Worm (Caenorhabditis elegans) whole organism, L4 larva: Measurements from ENCODE around the gene R10E11.5.
A peak's percentile ranks its signal among the peaks of the same experiment; 100 is the strongest.

Experiments
- D1046.2 ChIP-seq: fragments of 200-800 bp; sonication (Bioruptor generic); IDR thresholded peaks from 2 replicates; pipeline ENCODE4 v1.3.6; 2022; ENCODE audit warnings: missing genetic modification characterization, missing compliant biosample characterization
- F10B5.3 ChIP-seq: sonication (generic microtip); optimal IDR thresholded peaks from 2 replicates; lab custom pipeline; 2016; ENCODE audit warnings: mild to moderate bottlenecking, missing genetic modification characterization, missing compliant biosample characterization
- F37D6.2 ChIP-seq: sonication (generic microtip); optimal IDR thresholded peaks from 2 replicates; lab custom pipeline; 2016; ENCODE audit warnings: mild to moderate bottlenecking, missing genetic modification characterization, missing compliant biosample characterization
- F44E2.7 ChIP-seq: fragments of 200-800 bp; sonication (Bioruptor generic); IDR thresholded peaks from 2 replicates; pipeline ENCODE4 v2.1.2; 2022; ENCODE audit warnings: missing genetic modification characterization, missing compliant biosample characterization
- T20F7.1 ChIP-seq: fragments of 200-800 bp; sonication (Bioruptor generic); optimal IDR thresholded peaks from 2 replicates; lab custom pipeline; 2018; ENCODE audit warnings: mild to moderate bottlenecking, missing genetic modification characterization, missing compliant biosample characterization
- ZK546.5 ChIP-seq, 2 experiments: sonication (generic microtip); optimal IDR thresholded peaks; 2 replicates each; lab custom pipeline; 2017; ENCODE audit warnings: missing biosample characterization in 2 of 2, missing genetic modification characterization in 2 of 2
- aha-1 ChIP-seq: fragments of 150-350 bp; peaks from one replicate; lab custom pipeline; 2014; ENCODE audit warnings: missing biosample characterization, missing genetic modification characterization
- ama-1 ChIP-seq: fragments of 150-350 bp; optimal IDR thresholded peaks from 2 replicates; lab custom pipeline; 2014; ENCODE audit warnings: inconsistent platforms, mixed read lengths
- ceh-20 ChIP-seq: fragments of 200-800 bp; sonication (Bioruptor generic); IDR thresholded peaks from 2 replicates; pipeline ENCODE4 v1.3.6; 2022; ENCODE audit warnings: missing genetic modification reagents, missing genetic modification characterization, missing compliant biosample characterization
- ceh-28 ChIP-seq: fragments of 150-350 bp; optimal IDR thresholded peaks from 2 replicates; lab custom pipeline; 2014; ENCODE audit warnings: missing biosample characterization, missing genetic modification reagents, missing genetic modification characterization
- ceh-44 ChIP-seq: fragments of 200-800 bp; sonication (Bioruptor generic); IDR thresholded peaks from 2 replicates; pipeline ENCODE4 v1.3.6; 2022; ENCODE audit warnings: missing genetic modification reagents, missing genetic modification characterization, missing compliant biosample characterization
- ceh-62 ChIP-seq: sonication (generic microtip); optimal IDR thresholded peaks from 2 replicates; lab custom pipeline; 2017; ENCODE audit warnings: missing biosample characterization, missing genetic modification characterization
- ctbp-1 ChIP-seq: fragments of 200-800 bp; sonication (Bioruptor generic); IDR thresholded peaks from 2 replicates; pipeline ENCODE4 v1.3.6; 2022; ENCODE audit warnings: missing genetic modification reagents, missing genetic modification characterization, missing compliant biosample characterization
- daf-12 ChIP-seq: fragments of 150-350 bp; optimal IDR thresholded peaks from 2 replicates; lab custom pipeline; 2014; ENCODE audit warnings: missing biosample characterization, missing genetic modification reagents, missing genetic modification characterization
- daf-16 ChIP-seq, 3 experiments: sonication (generic microtip); optimal IDR thresholded peaks; 2 replicates each; lab custom pipeline; 2016 to 2017; ENCODE audit warnings: missing genetic modification characterization in 3 of 3, missing genetic modification reagents in 3 of 3, mild to moderate bottlenecking in 2 of 3, missing compliant biosample characterization in 2 of 3, missing biosample characterization in 1 of 3, moderate library complexity in 1 of 3
- dmd-9 ChIP-seq: fragments of 200-800 bp; sonication (Bioruptor generic); IDR thresholded peaks from 2 replicates; pipeline ENCODE4 v1.3.6; 2022; ENCODE audit warnings: missing genetic modification reagents, missing genetic modification characterization, missing compliant biosample characterization
- egl-27 ChIP-seq: sonication (generic microtip); optimal IDR thresholded peaks from 3 replicates; lab custom pipeline; 2017; ENCODE audit warnings: missing biosample characterization, missing genetic modification reagents, missing genetic modification characterization
- hlh-30 ChIP-seq: sonication (generic microtip); optimal IDR thresholded peaks from 2 replicates; lab custom pipeline; 2017; ENCODE audit warnings: antibody characterized with exemption, mild to moderate bottlenecking, missing genetic modification characterization, missing compliant biosample characterization; ENCODE audit not compliant: insufficient read depth
- jun-1 ChIP-seq: fragments of 150-350 bp; optimal IDR thresholded peaks from 2 replicates; lab custom pipeline; 2014; ENCODE audit warnings: missing biosample characterization, missing genetic modification reagents, missing genetic modification characterization
- lim-7 ChIP-seq: fragments of 200-800 bp; sonication (Bioruptor generic); IDR thresholded peaks from 2 replicates; pipeline ENCODE4 v1.3.6; 2022; ENCODE audit warnings: missing genetic modification characterization, missing compliant biosample characterization
- lin-1 ChIP-seq: fragments of 200-800 bp; sonication (Bioruptor generic); IDR thresholded peaks from 2 replicates; pipeline ENCODE4 v1.3.6; 2022; ENCODE audit warnings: missing genetic modification reagents, missing genetic modification characterization, missing compliant biosample characterization
- lsy-2 ChIP-seq, 2 experiments: fragments of 150-350 bp in 1 of 2; sonication (generic microtip) in 1 of 2; optimal IDR thresholded peaks; 2 replicates each; lab custom pipeline; 2014 to 2017; ENCODE audit warnings: missing biosample characterization in 2 of 2, missing genetic modification characterization in 2 of 2
- mdl-1 ChIP-seq, 2 experiments: fragments of 150-350 bp in 1 of 2; sonication (generic microtip) in 1 of 2; optimal IDR thresholded peaks; 2 replicates each; lab custom pipeline; 2014 to 2017; ENCODE audit warnings: missing biosample characterization in 2 of 2, missing genetic modification characterization in 2 of 2
- mep-1 ChIP-seq: fragments of 150-350 bp; sonication (generic microtip); optimal IDR thresholded peaks from 3 replicates; lab custom pipeline; 2014; ENCODE audit warnings: missing biosample characterization, missing genetic modification characterization
- mes-2 ChIP-seq: sonication (generic microtip); optimal IDR thresholded peaks from 2 replicates; lab custom pipeline; 2016; ENCODE audit warnings: missing genotype, mild to moderate bottlenecking, missing genetic modification characterization, missing compliant biosample characterization; ENCODE audit not compliant: poor library complexity, severe bottlenecking
- mxl-2 ChIP-seq: fragments of 200-800 bp; sonication (Bioruptor generic); conservative IDR thresholded peaks from 2 replicates; pipeline ENCODE4 v1.3.6; 2022; ENCODE audit warnings: missing genetic modification reagents, missing genetic modification characterization, missing compliant biosample characterization
- nhr-102 ChIP-seq: sonication (generic microtip); optimal IDR thresholded peaks from 2 replicates; lab custom pipeline; 2016; ENCODE audit warnings: mild to moderate bottlenecking, missing genetic modification characterization, moderate library complexity, missing compliant biosample characterization
- nhr-11 ChIP-seq: fragments of 150-350 bp; optimal IDR thresholded peaks from 2 replicates; lab custom pipeline; 2014; ENCODE audit warnings: missing biosample characterization, missing genetic modification characterization
- nhr-237 ChIP-seq: sonication (generic microtip); optimal IDR thresholded peaks from 2 replicates; lab custom pipeline; 2017; ENCODE audit warnings: missing biosample characterization, missing genetic modification characterization
- nhr-25 ChIP-seq: sonication (generic microtip); optimal IDR thresholded peaks from 2 replicates; lab custom pipeline; 2017; ENCODE audit warnings: missing genetic modification characterization, mild to moderate bottlenecking, missing compliant biosample characterization, antibody characterized with exemption, moderate library complexity, borderline replicate concordance; ENCODE audit not compliant: insufficient read depth
- nhr-6 ChIP-seq: fragments of 150-350 bp; optimal IDR thresholded peaks from 2 replicates; lab custom pipeline; 2014; ENCODE audit warnings: missing biosample characterization, missing genetic modification characterization
- nhr-76 ChIP-seq: fragments of 150-350 bp; optimal IDR thresholded peaks from 2 replicates; lab custom pipeline; 2014; ENCODE audit warnings: missing biosample characterization, missing genetic modification characterization
- nhr-77 ChIP-seq: fragments of 150-350 bp; optimal IDR thresholded peaks from 2 replicates; lab custom pipeline; 2014; ENCODE audit warnings: missing biosample characterization, missing genetic modification characterization
- pha-4 ChIP-seq, 2 experiments: fragments of 150-350 bp in 1 of 2; fragments of 200-800 bp in 1 of 2; sonication (Bioruptor generic) in 1 of 2; IDR thresholded peaks in 1 of 2; optimal IDR thresholded peaks in 1 of 2; 2 replicates each; pipeline versions ENCODE4 v1.3.6 to Lab custom; 2014 to 2022; ENCODE audit warnings: missing genetic modification characterization in 2 of 2, missing genetic modification reagents in 2 of 2, missing biosample characterization in 1 of 2, missing compliant biosample characterization in 1 of 2
- php-3 ChIP-seq: fragments of 200-800 bp; sonication (Bioruptor generic); IDR thresholded peaks from 2 replicates; pipeline ENCODE4 v1.3.6; 2022; ENCODE audit warnings: missing genetic modification reagents, missing genetic modification characterization, missing compliant biosample characterization
- sdz-12 ChIP-seq: fragments of 200-800 bp; sonication (Bioruptor generic); optimal IDR thresholded peaks from 2 replicates; lab custom pipeline; 2018; ENCODE audit warnings: mild to moderate bottlenecking, missing genetic modification characterization, missing compliant biosample characterization
- skn-1 ChIP-seq: fragments of 150-350 bp; optimal IDR thresholded peaks from 2 replicates; lab custom pipeline; 2014; ENCODE audit warnings: missing biosample characterization, missing genetic modification characterization
- spr-1 ChIP-seq: sonication (generic microtip); optimal IDR thresholded peaks from 2 replicates; lab custom pipeline; 2016; ENCODE audit warnings: mild to moderate bottlenecking, missing genetic modification characterization, missing compliant biosample characterization
- spr-3 ChIP-seq: fragments of 200-800 bp; sonication (Bioruptor generic); optimal IDR thresholded peaks from 2 replicates; lab custom pipeline; 2018; ENCODE audit warnings: mild to moderate bottlenecking, missing genetic modification characterization, missing compliant biosample characterization
- tra-1 ChIP-seq: fragments of 200-800 bp; sonication (Bioruptor generic); IDR thresholded peaks from 2 replicates; pipeline ENCODE4 v1.3.6; 2022; ENCODE audit warnings: missing genetic modification reagents, missing genetic modification characterization, missing compliant biosample characterization
- unc-62 ChIP-seq, 3 experiments: fragments of 150-350 bp in 1 of 3; sonication (generic microtip); optimal IDR thresholded peaks in 2 of 3; peaks in 1 of 3; 1 replicate in 1 of 3; 2 replicates in 2 of 3; lab custom pipeline; 2014 to 2017; ENCODE audit warnings: missing biosample characterization in 3 of 3, missing genetic modification characterization in 3 of 3, missing genetic modification reagents in 3 of 3, missing genotype in 1 of 3
- vab-7 ChIP-seq: fragments of 200-800 bp; sonication (Bioruptor generic); IDR thresholded peaks from 2 replicates; pipeline ENCODE4 v1.3.6; 2022; ENCODE audit warnings: missing genetic modification reagents, missing genetic modification characterization, missing compliant biosample characterization
- zag-1 ChIP-seq: fragments of 150-350 bp; optimal IDR thresholded peaks from 2 replicates; lab custom pipeline; 2014; ENCODE audit warnings: missing biosample characterization, missing genetic modification characterization
- zfp-2 ChIP-seq: sonication (generic microtip); optimal IDR thresholded peaks from 2 replicates; lab custom pipeline; 2016; ENCODE audit warnings: mild to moderate bottlenecking, missing genetic modification characterization, missing compliant biosample characterization
- ztf-7 ChIP-seq: fragments of 150-350 bp; optimal IDR thresholded peaks from 2 replicates; lab custom pipeline; 2014; ENCODE audit warnings: missing biosample characterization, missing genetic modification characterization

R10E11.5 gene

ce11 chrIII:9824330-9824934 is 35.0 kb upstream of the R10E11.5 start, which contains the start of gene lin-52 (continued):
- TF ChIP-seq mep-1 (peak; percentile 13), aha-1 (tag; lab: Kevin White, UChicago) (peak; percentile 91), lsy-2 (tag; optimal IDR thresholded peaks at IDR 0.05; lab: Kevin White, UChicago) (peak in 1 of 2 experiments; percentile 12), ceh-44 (GFP tag; lab: Robert Waterston, UW) (no peak), ZK546.5 (tag; optimal IDR thresholded peaks at IDR 0.05; lab: Kevin White, UChicago) (no peak)

ce11 chrIII:9823748-9824147 is 34.3 kb upstream of the R10E11.5 start:
- TF ChIP-seq unc-62 (GFP tag; optimal IDR thresholded peaks at IDR 0.05 in 1 of 2; lab: Kevin White, UChicago) (peak in 1 of 2 experiments; percentile 97), unc-62 (tag; optimal IDR thresholded peaks at IDR 0.05; lab: Kevin White, UChicago) (no peak), sdz-12 (no peak)

- TF ChIP-seq ctbp-1 (GFP tag; lab: Robert Waterston, UW) (no peak), ama-1 (no peak), nhr-76 (tag; lab: Kevin White, UChicago) (no peak), nhr-11 (no peak), nhr-102 (tag; lab: Kevin White, UChicago) (no peak), D1046.2 (GFP tag; lab: Robert Waterston, UW) (no peak), hlh-30 (no peak), nhr-6 (no peak), daf-12 (tag; lab: Kevin White, UChicago) (no peak), dmd-9 (GFP tag; lab: Robert Waterston, UW) (no peak), vab-7 (GFP tag; lab: Robert Waterston, UW) (no peak), egl-27 (tag; lab: Kevin White, UChicago) (no peak)
Measured at ce11 chrIII:9822942-9823341, 33.5 kb upstream of the R10E11.5 start, which contains the start of gene arl-5. Gene arl-5 (plus strand): TSS chrIII:9823242.

ce11 chrIII:9818763-9819162 is 29.3 kb upstream of the R10E11.5 start, which contains the start of gene panl-3:
Gene panl-3 (plus strand): TSS chrIII:9819056.
- TF ChIP-seq pha-4 (GFP tag; IDR thresholded peaks at IDR 0.05; lab: Robert Waterston, UW) (no peak), pha-4 (tag; optimal IDR thresholded peaks at IDR 0.05; lab: Kevin White, UChicago) (peak; percentile 16), ceh-62 (tag; lab: Kevin White, UChicago) (no peak), spr-3 (GFP tag; lab: Kevin White, UChicago) (no peak), F37D6.2 (tag; lab: Kevin White, UChicago) (no peak), spr-1 (tag; lab: Kevin White, UChicago) (no peak), T20F7.1 (no peak), tra-1 (no peak), zfp-2 (tag; lab: Kevin White, UChicago) (no peak), lin-1 (0 out of 2 replicates have a peak, but pooled peaks have one; percentile 24), daf-16 (GFP tag; optimal IDR thresholded peaks at IDR 0.05; lab: Kevin White, UChicago) (no peak), daf-16 (tag; optimal IDR thresholded peaks at IDR 0.05; lab: Kevin White, UChicago) (no peak), zag-1 (tag; lab: Kevin White, UChicago) (no peak), F44E2.7 (GFP tag; lab: Robert Waterston, UW) (no peak), nhr-25 (tag; lab: Kevin White, UChicago) (no peak), egl-27 (tag; lab: Kevin White, UChicago) (no peak), mxl-2 (GFP tag; lab: Robert Waterston, UW) (no peak), ztf-7 (tag; lab: Kevin White, UChicago) (peak; percentile 28), mes-2 (peak; percentile 84), D1046.2 (GFP tag; lab: Robert Waterston, UW) (no peak), php-3 (GFP tag; lab: Robert Waterston, UW) (no peak), jun-1 (tag; lab: Kevin White, UChicago) (no peak), skn-1 (tag; lab: Kevin White, UChicago) (no peak), F10B5.3 (tag; lab: Kevin White, UChicago) (no peak), lim-7 (GFP tag; lab: Robert Waterston, UW) (no peak), nhr-237 (tag; lab: Kevin White, UChicago) (no peak), lsy-2 (tag; optimal IDR thresholded peaks at IDR 0.05; lab: Kevin White, UChicago) (peak; percentile 10 to 74), ceh-28 (tag; lab: Kevin White, UChicago) (no peak), ceh-20 (GFP tag; lab: Robert Waterston, UW) (peak; percentile 33; the same call in 1 of the 2 replicates), nhr-77 (tag; lab: Kevin White, UChicago) (no peak), mdl-1 (tag; optimal IDR thresholded peaks at IDR 0.05; lab: Kevin White, UChicago) (peak; percentile 67 to 95)
